Worm (Caenorhabditis elegans) whole organism, early embryonic: ENCODE data around the gene Y51H7C.12.

Experiments used
- B0310.2 ChIP-seq: sonication (generic microtip); optimal IDR thresholded peaks from 2 replicates; lab custom pipeline; 2016; ENCODE audit warnings: mild to moderate bottlenecking, missing genetic modification characterization, missing compliant biosample characterization
- F13C5.2 ChIP-seq: sonication (generic microtip); optimal IDR thresholded peaks from 2 replicates; lab custom pipeline; 2017; ENCODE audit warnings: mild to moderate bottlenecking, missing genetic modification characterization, inconsistent platforms, missing compliant biosample characterization
- ama-1 ChIP-seq: fragments of 150-350 bp; optimal IDR thresholded peaks from 2 replicates; lab custom pipeline; 2014
- ceh-13 ChIP-seq: fragments of 200-800 bp; sonication (Bioruptor generic); optimal IDR thresholded peaks from 2 replicates; lab custom pipeline; 2018; ENCODE audit warnings: mild to moderate bottlenecking, missing genetic modification characterization, missing compliant biosample characterization
- ceh-36 ChIP-seq: sonication (generic microtip); optimal IDR thresholded peaks from 2 replicates; lab custom pipeline; 2016; ENCODE audit warnings: missing genetic modification characterization, inconsistent platforms, missing compliant biosample characterization
- ets-7 ChIP-seq: sonication (generic microtip); optimal IDR thresholded peaks from 2 replicates; lab custom pipeline; 2016; ENCODE audit warnings: missing genotype, missing genetic modification characterization, missing compliant biosample characterization
- hmbx-1 ChIP-seq: sonication (generic microtip); optimal IDR thresholded peaks from 2 replicates; lab custom pipeline; 2016; ENCODE audit warnings: mild to moderate bottlenecking, missing genetic modification characterization, missing compliant biosample characterization
- hnd-1 ChIP-seq: sonication (generic microtip); optimal IDR thresholded peaks from 2 replicates; lab custom pipeline; 2016; ENCODE audit warnings: missing genetic modification characterization, missing compliant biosample characterization
- pes-1 ChIP-seq: fragments of 200-800 bp; sonication (Bioruptor generic); IDR thresholded peaks from 2 replicates; pipeline ENCODE4 v1.3.6; 2022; ENCODE audit warnings: missing genetic modification reagents, missing genetic modification characterization, missing compliant biosample characterization
- scrt-1 ChIP-seq: fragments of 200-800 bp; sonication (Bioruptor generic); IDR thresholded peaks from 2 replicates; pipeline ENCODE4 v1.3.6; 2022; ENCODE audit warnings: missing genetic modification characterization, missing compliant biosample characterization
- sea-1 ChIP-seq: fragments of 200-800 bp; sonication (Bioruptor generic); conservative IDR thresholded peaks from 2 replicates; pipeline ENCODE4 v1.3.6; 2022; ENCODE audit warnings: missing genetic modification characterization, missing compliant biosample characterization
- tbx-11 ChIP-seq: fragments of 200-800 bp; sonication (Bioruptor generic); IDR thresholded peaks from 2 replicates; pipeline ENCODE4 v1.3.6; 2022; ENCODE audit warnings: missing genetic modification characterization, missing compliant biosample characterization
- tbx-37 ChIP-seq: fragments of 200-800 bp; sonication (Bioruptor generic); conservative IDR thresholded peaks from 2 replicates; pipeline ENCODE4 v1.3.6; 2022; ENCODE audit warnings: missing genetic modification reagents, missing genetic modification characterization, missing compliant biosample characterization
- tra-4 ChIP-seq: sonication (generic microtip); optimal IDR thresholded peaks from 2 replicates; lab custom pipeline; 2017; ENCODE audit warnings: missing genetic modification characterization, missing compliant biosample characterization

ce11 chrII:1402167-1402619 is 44.4 kb downstream of the Y51H7C.12 start, which contains the start of gene Y51H7C.7:
- TF ChIP-seq hmbx-1, result no peak
- no peak for TF ChIP-seq ets-7 (tag; lab: Kevin White, UChicago)
- TF ChIP-seq ceh-36 (tag; lab: Kevin White, UChicago), result no peak
- TF ChIP-seq scrt-1 (GFP tag; lab: Robert Waterston, UW), result no peak
- no peak for TF ChIP-seq ama-1
- no peak for TF ChIP-seq F13C5.2 (tag; lab: Kevin White, UChicago)
- no peak for TF ChIP-seq tra-4 (tag; lab: Kevin White, UChicago)
- no peak for TF ChIP-seq tbx-37
- TF ChIP-seq ceh-13 (GFP tag; lab: Kevin White, UChicago), result no peak
- no peak for TF ChIP-seq tbx-11
- no peak for TF ChIP-seq B0310.2 (tag; lab: Kevin White, UChicago)
- TF ChIP-seq hnd-1 (tag; lab: Kevin White, UChicago), result no peak
- no peak for TF ChIP-seq pes-1
- no peak for TF ChIP-seq sea-1 (GFP tag; lab: Robert Waterston, UW)
